Worm (Caenorhabditis elegans) whole organism, late embryonic: Measurements from ENCODE around the gene C25F9.8.

Experiments used
- C08G9.2 ChIP-seq: sonication (generic microtip); optimal IDR thresholded peaks from 2 replicates; lab custom pipeline; 2016; ENCODE audit warnings: mild to moderate bottlenecking, missing genetic modification characterization, moderate library complexity, missing compliant biosample characterization
- C38D4.7 ChIP-seq: fragments of 200-800 bp; sonication (Bioruptor generic); optimal IDR thresholded peaks from 2 replicates; lab custom pipeline; 2018; ENCODE audit warnings: mild to moderate bottlenecking, missing genetic modification characterization, moderate library complexity, missing compliant biosample characterization
- F13H6.1 ChIP-seq: sonication (generic microtip); optimal IDR thresholded peaks from 2 replicates; lab custom pipeline; 2016; ENCODE audit warnings: missing genetic modification characterization, missing compliant biosample characterization
- K02D7.2 ChIP-seq: sonication (generic microtip); optimal IDR thresholded peaks from 2 replicates; lab custom pipeline; 2017; ENCODE audit warnings: mild to moderate bottlenecking, missing genetic modification characterization, missing compliant biosample characterization
- T23F11.4 ChIP-seq: fragments of 200-800 bp; sonication (Bioruptor generic); optimal IDR thresholded peaks from 2 replicates; lab custom pipeline; 2018; ENCODE audit warnings: mild to moderate bottlenecking, missing genetic modification characterization, missing compliant biosample characterization
- ahr-1 ChIP-seq: sonication (generic microtip); optimal IDR thresholded peaks from 2 replicates; lab custom pipeline; 2016; ENCODE audit warnings: missing genetic modification characterization, missing compliant biosample characterization
- ama-1 ChIP-seq: fragments of 150-350 bp; optimal IDR thresholded peaks from 2 replicates; lab custom pipeline; 2014
- ceh-18 ChIP-seq: sonication (generic microtip); optimal IDR thresholded peaks from 2 replicates; lab custom pipeline; 2016; ENCODE audit warnings: missing genetic modification characterization, missing compliant biosample characterization
- ceh-19 ChIP-seq: fragments of 200-800 bp; sonication (Bioruptor generic); optimal IDR thresholded peaks from 2 replicates; lab custom pipeline; 2018; ENCODE audit warnings: mild to moderate bottlenecking, missing genetic modification characterization, missing compliant biosample characterization
- ceh-2 ChIP-seq: sonication (generic microtip); optimal IDR thresholded peaks from 2 replicates; lab custom pipeline; 2016; ENCODE audit warnings: missing genotype, missing genetic modification characterization, missing compliant biosample characterization
- ceh-22 ChIP-seq: sonication (generic microtip); optimal IDR thresholded peaks from 2 replicates; lab custom pipeline; 2017; ENCODE audit warnings: missing biosample characterization, missing genetic modification characterization
- ceh-31 ChIP-seq: sonication (generic microtip); optimal IDR thresholded peaks from 2 replicates; lab custom pipeline; 2016; ENCODE audit warnings: missing genetic modification characterization, missing compliant biosample characterization
- ceh-45 ChIP-seq: fragments of 200-800 bp; sonication (Bioruptor generic); IDR thresholded peaks from 2 replicates; pipeline ENCODE4 v1.3.6; 2022; ENCODE audit warnings: missing genetic modification reagents, missing genetic modification characterization, missing compliant biosample characterization
- ceh-6 ChIP-seq: fragments of 200-800 bp; sonication (Bioruptor generic); optimal IDR thresholded peaks from 2 replicates; lab custom pipeline; 2018; ENCODE audit warnings: mild to moderate bottlenecking, missing genetic modification characterization, missing compliant biosample characterization
- ceh-9 ChIP-seq: sonication (generic microtip); optimal IDR thresholded peaks from 2 replicates; lab custom pipeline; 2016; ENCODE audit warnings: mild to moderate bottlenecking, missing genetic modification characterization, inconsistent platforms, missing compliant biosample characterization
- che-1 ChIP-seq: sonication (generic microtip); optimal IDR thresholded peaks from 2 replicates; lab custom pipeline; 2016; ENCODE audit warnings: mild to moderate bottlenecking, missing genetic modification characterization, missing compliant biosample characterization
- elt-4 ChIP-seq: sonication (generic microtip); optimal IDR thresholded peaks from 2 replicates; lab custom pipeline; 2016; ENCODE audit warnings: missing genetic modification characterization, missing compliant biosample characterization
- eyg-1 ChIP-seq: sonication (generic microtip); optimal IDR thresholded peaks from 2 replicates; lab custom pipeline; 2016; ENCODE audit warnings: missing genotype, missing genetic modification characterization, missing compliant biosample characterization
- fax-1 ChIP-seq: sonication (generic microtip); optimal IDR thresholded peaks from 2 replicates; lab custom pipeline; 2016; ENCODE audit warnings: missing genotype, missing genetic modification characterization, missing compliant biosample characterization
- gmeb-2 ChIP-seq: sonication (generic microtip); optimal IDR thresholded peaks from 2 replicates; lab custom pipeline; 2016; ENCODE audit warnings: missing genetic modification characterization, inconsistent platforms, missing compliant biosample characterization
- lim-6 ChIP-seq: sonication (generic microtip); optimal IDR thresholded peaks from 2 replicates; lab custom pipeline; 2016; ENCODE audit warnings: missing genetic modification characterization, missing compliant biosample characterization
- lin-11 ChIP-seq: fragments of 200-800 bp; sonication (Bioruptor generic); optimal IDR thresholded peaks from 2 replicates; lab custom pipeline; 2018; ENCODE audit warnings: mild to moderate bottlenecking, missing genetic modification characterization, missing compliant biosample characterization
- madf-2 ChIP-seq: sonication (generic microtip); optimal IDR thresholded peaks from 2 replicates; lab custom pipeline; 2017; ENCODE audit warnings: missing genetic modification characterization, missing compliant biosample characterization
- nhr-11 ChIP-seq: fragments of 150-350 bp; optimal IDR thresholded peaks from 2 replicates; lab custom pipeline; 2014; ENCODE audit warnings: missing biosample characterization, missing genetic modification characterization
- nhr-232 ChIP-seq: sonication (generic microtip); optimal IDR thresholded peaks from 2 replicates; lab custom pipeline; 2016; ENCODE audit warnings: missing genetic modification characterization, missing compliant biosample characterization
- npax-4 ChIP-seq: sonication (generic microtip); optimal IDR thresholded peaks from 2 replicates; lab custom pipeline; 2016; ENCODE audit warnings: missing genetic modification characterization, missing compliant biosample characterization
- odd-2 ChIP-seq: sonication (generic microtip); optimal IDR thresholded peaks from 2 replicates; lab custom pipeline; 2017; ENCODE audit warnings: antibody characterized with exemption, mild to moderate bottlenecking, missing genetic modification characterization, missing compliant biosample characterization
- pax-1 ChIP-seq: fragments of 150-350 bp; optimal IDR thresholded peaks from 2 replicates; lab custom pipeline; 2014; ENCODE audit warnings: missing biosample characterization, missing genetic modification characterization
- pha-2 ChIP-seq: sonication (generic microtip); optimal IDR thresholded peaks from 2 replicates; lab custom pipeline; 2017; ENCODE audit warnings: mild to moderate bottlenecking, missing genetic modification characterization, missing compliant biosample characterization
- ref-2 ChIP-seq: sonication (generic microtip); optimal IDR thresholded peaks from 2 replicates; lab custom pipeline; 2016; ENCODE audit warnings: missing genetic modification characterization, missing compliant biosample characterization
- sdc-2 ChIP-seq: sonication (generic microtip); optimal IDR thresholded peaks from 2 replicates; lab custom pipeline; 2016; ENCODE audit warnings: missing genotype, missing genetic modification characterization, missing compliant biosample characterization
- sox-2 ChIP-seq: fragments of 200-800 bp; sonication (Bioruptor generic); IDR thresholded peaks from 2 replicates; pipeline ENCODE4 v1.3.6; 2022; ENCODE audit warnings: missing genetic modification reagents, missing genetic modification characterization, missing compliant biosample characterization
- sox-4 ChIP-seq: sonication (generic microtip); optimal IDR thresholded peaks from 2 replicates; lab custom pipeline; 2017; ENCODE audit warnings: mild to moderate bottlenecking, missing genetic modification characterization, inconsistent platforms, missing compliant biosample characterization
- syd-9 ChIP-seq: sonication (generic microtip); optimal IDR thresholded peaks from 2 replicates; lab custom pipeline; 2016; ENCODE audit warnings: mild to moderate bottlenecking, missing genetic modification characterization, moderate library complexity, missing compliant biosample characterization
- tbx-2 ChIP-seq: sonication (generic microtip); optimal IDR thresholded peaks from 2 replicates; lab custom pipeline; 2016; ENCODE audit warnings: missing genetic modification characterization, missing compliant biosample characterization
- ttx-3 ChIP-seq: sonication (generic microtip); optimal IDR thresholded peaks from 2 replicates; lab custom pipeline; 2016; ENCODE audit warnings: missing genetic modification reagents, missing genetic modification characterization, missing compliant biosample characterization
- unc-3 ChIP-seq, 2 experiments: fragments of 200-800 bp in 1 of 2; sonication (Bioruptor generic) in 1 of 2; sonication (generic microtip) in 1 of 2; conservative IDR thresholded peaks in 1 of 2; optimal IDR thresholded peaks in 1 of 2; 2 replicates each; pipeline versions ENCODE4 v1.3.6 to Lab custom; 2016 to 2022; ENCODE audit warnings: missing compliant biosample characterization in 2 of 2, missing genetic modification characterization in 2 of 2, missing genetic modification reagents in 1 of 2
- unc-42 ChIP-seq: sonication (generic microtip); optimal IDR thresholded peaks from 2 replicates; lab custom pipeline; 2016; ENCODE audit warnings: missing genotype, missing genetic modification characterization, missing compliant biosample characterization
- unc-86 ChIP-seq: sonication (generic microtip); optimal IDR thresholded peaks from 2 replicates; lab custom pipeline; 2016; ENCODE audit warnings: missing genetic modification characterization, missing compliant biosample characterization
- zip-5 ChIP-seq: sonication (generic microtip); optimal IDR thresholded peaks from 2 replicates; lab custom pipeline; 2016; ENCODE audit warnings: missing genetic modification characterization, missing compliant biosample characterization
- ztf-16 ChIP-seq: sonication (generic microtip); optimal IDR thresholded peaks from 2 replicates; lab custom pipeline; 2017; ENCODE audit warnings: missing genetic modification characterization, missing compliant biosample characterization

The C25F9.8 gene

ce11 chrV:19403619-19404018, 8.8 kb downstream of the C25F9.8 start:
- TF ChIP-seq K02D7.2 (tag; lab: Kevin White, UChicago) (no peak), ahr-1 (no peak), ceh-9 (no peak), C08G9.2 (tag; lab: Kevin White, UChicago) (no peak), madf-2 (tag; lab: Kevin White, UChicago) (no peak), elt-4 (tag; lab: Kevin White, UChicago) (no peak), sox-2 (no peak), C38D4.7 (no peak), pha-2 (no peak), ceh-18 (no peak), zip-5 (tag; lab: Kevin White, UChicago) (no peak), eyg-1 (tag; lab: Kevin White, UChicago) (no peak), sox-4 (tag; lab: Kevin White, UChicago) (no peak), npax-4 (no peak)

- TF ChIP-seq ttx-3 (tag; lab: Kevin White, UChicago) (no peak), lin-11 (tag; lab: Kevin White, UChicago) (no peak), che-1 (tag; lab: Kevin White, UChicago) (no peak), gmeb-2 (tag; lab: Kevin White, UChicago) (no peak), sdc-2 (tag; lab: Kevin White, UChicago) (no peak), nhr-232 (tag; lab: Kevin White, UChicago) (no peak), ama-1 (no peak), ref-2 (tag; lab: Kevin White, UChicago) (no peak), nhr-11 (tag; lab: Kevin White, UChicago) (no peak), ceh-2 (tag; lab: Kevin White, UChicago) (no peak), ceh-22 (tag; lab: Kevin White, UChicago) (no peak), ceh-18 (no peak), unc-3 (GFP tag; conservative IDR thresholded peaks at IDR 0.05; lab: Robert Waterston, UW) (no peak), unc-3 (tag; optimal IDR thresholded peaks at IDR 0.05; lab: Kevin White, UChicago) (no peak), pax-1 (tag; lab: Kevin White, UChicago) (no peak), F13H6.1 (tag; lab: Kevin White, UChicago) (no peak), ceh-45 (GFP tag; lab: Robert Waterston, UW) (no peak), T23F11.4 (no peak), ceh-9 (no peak)
Measured at ce11 chrV:19405276-19405815, 10.5 kb downstream of the C25F9.8 start, which contains the start of the genes C25F9.6 and C25F9.10. C25F9.6 (minus strand) TSS chrV:19405326. C25F9.10 (plus strand) TSS chrV:19405729.

- TF ChIP-seq ztf-16, result no peak
- no peak for TF ChIP-seq ceh-31 (tag; lab: Kevin White, UChicago)
- TF ChIP-seq ceh-19 (GFP tag; lab: Kevin White, UChicago), result no peak
- no peak for TF ChIP-seq tbx-2
- no peak for TF ChIP-seq fax-1 (tag; lab: Kevin White, UChicago)
- TF ChIP-seq pax-1 (tag; lab: Kevin White, UChicago), result no peak
- TF ChIP-seq K02D7.2 (tag; lab: Kevin White, UChicago), result no peak
- TF ChIP-seq odd-2 (tag; lab: Kevin White, UChicago), result no peak
- TF ChIP-seq unc-86 (tag; lab: Kevin White, UChicago), result no peak
- TF ChIP-seq ceh-18, result no peak
- TF ChIP-seq ceh-9, result no peak
- TF ChIP-seq gmeb-2 (tag; lab: Kevin White, UChicago), result no peak
- TF ChIP-seq pha-2, result no peak
- no peak for TF ChIP-seq T23F11.4
- no peak for TF ChIP-seq unc-42 (tag; lab: Kevin White, UChicago)
- no peak for TF ChIP-seq ceh-2 (tag; lab: Kevin White, UChicago)
- TF ChIP-seq syd-9, result no peak
- no peak for TF ChIP-seq lim-6
- TF ChIP-seq ceh-6 (GFP tag; lab: Kevin White, UChicago), result no peak
Measured at ce11 chrV:19410663-19411062, 15.8 kb downstream of the C25F9.8 start, which contains the start of gene C25F9.5. C25F9.5 (minus strand) TSS chrV:19410857.
